Worm (Caenorhabditis elegans): Measurements from ENCODE around the gene srw-136.

ce11 chrV:3005964-3006363 lies 4.4 kb downstream of the srw-136 start, which contains the start of gene srw-112:
- TF ChIP-seq klf-2 (GFP tag; conservative IDR thresholded peaks at IDR 0.05) (no peak), cog-1 (tag; optimal IDR thresholded peaks at IDR 0.05) (no peak)

All from whole organism, midembryonic.